Fruit fly (Drosophila melanogaster) whole organism, embryonic: ENCODE measurements around the gene CG32829.

Experiments used
- CG12071 ChIP-seq: fragments of 200-800 bp; sonication (Bioruptor generic); optimal IDR thresholded peaks from 3 replicates; lab custom pipeline; 2018; ENCODE audit warnings: missing biosample characterization, mild to moderate bottlenecking, missing genetic modification characterization
- CG14050 ChIP-seq: fragments of 200-800 bp; sonication (Bioruptor generic); IDR thresholded peaks from 3 replicates; pipeline ENCODE4 v1.3.6; 2022; ENCODE audit warnings: missing biosample characterization, missing genetic modification characterization
- CG17912 ChIP-seq: fragments of 200-800 bp; sonication (Bioruptor generic); optimal IDR thresholded peaks from 2 replicates; lab custom pipeline; 2018; ENCODE audit warnings: missing biosample characterization, mild to moderate bottlenecking, missing genetic modification characterization
- CG18262 ChIP-seq: fragments of 200-800 bp; optimal IDR thresholded peaks from 3 replicates; lab custom pipeline; 2019; ENCODE audit warnings: missing biosample characterization, mild to moderate bottlenecking, missing genetic modification characterization, moderate library complexity
- CG9876 ChIP-seq: fragments of 200-800 bp; sonication (Bioruptor generic); optimal IDR thresholded peaks from 2 replicates; lab custom pipeline; 2016; ENCODE audit warnings: missing biosample characterization, missing genetic modification characterization
- HLH54F ChIP-seq: fragments of 200-800 bp; sonication (Bioruptor generic); optimal IDR thresholded peaks from 3 replicates; lab custom pipeline; 2016; ENCODE audit warnings: missing biosample characterization, missing genetic modification characterization
- br ChIP-seq: fragments of >200 bp; optimal IDR thresholded peaks from 2 replicates; lab custom pipeline; 2017
- hkb ChIP-seq, 2 experiments: fragments of 200-800 bp in 1 of 2; fragments of >200 bp in 1 of 2; sonication (Bioruptor generic) in 1 of 2; IDR thresholded peaks in 1 of 2; optimal IDR thresholded peaks in 1 of 2; 2 replicates each; pipeline versions ENCODE4 v1.3.6 to Lab custom; 2017 to 2022; ENCODE audit warnings: missing biosample characterization in 1 of 2, missing genetic modification characterization in 1 of 2
- kay ChIP-seq: fragments of 200-800 bp; sonication (Bioruptor generic); optimal IDR thresholded peaks from 2 replicates; lab custom pipeline; 2016; ENCODE audit warnings: missing biosample characterization, missing genetic modification characterization
- nerfin-1 ChIP-seq: fragments of 200-800 bp; sonication (Bioruptor generic); optimal IDR thresholded peaks from 3 replicates; lab custom pipeline; 2019; ENCODE audit warnings: missing biosample characterization, mild to moderate bottlenecking, missing genetic modification characterization, moderate library complexity

- no peak for TF ChIP-seq CG14050 (GFP tag; lab: Robert Waterston, UW)
- TF ChIP-seq hkb (optimal IDR thresholded peaks at IDR 0.05; lab: Kevin White, UChicago), result no peak
- TF ChIP-seq hkb (GFP tag; IDR thresholded peaks at IDR 0.05; lab: Robert Waterston, UW), result no peak
- TF ChIP-seq CG18262, result peak; percentile 48
- no peak for TF ChIP-seq CG12071
- no peak for TF ChIP-seq HLH54F (GFP tag; lab: Kevin White, UChicago)
- TF ChIP-seq CG17912, result no peak
- TF ChIP-seq br (lab: Kevin White, UChicago), result no peak
- TF ChIP-seq nerfin-1, result no peak
- no peak for TF ChIP-seq CG9876 (GFP tag; lab: Kevin White, UChicago)
- no peak for TF ChIP-seq kay
These were observed 3.1 kb upstream of the CG32829 start for dm6 chr2L:6919203-6919849.
